Fruit fly (Drosophila melanogaster) whole organism, embryonic: ENCODE data around the gene Hsp110.

Experiments
- Adf1 ChIP-seq: fragments of 200-800 bp; sonication (Bioruptor generic); IDR thresholded peaks from 2 replicates; pipeline ENCODE4 v1.3.6; 2022; ENCODE audit warnings: missing biosample characterization, missing genetic modification characterization
- CG10979 ChIP-seq: fragments of 200-800 bp; sonication (Bioruptor generic); optimal IDR thresholded peaks from 2 replicates; lab custom pipeline; 2018; ENCODE audit warnings: missing biosample characterization, mild to moderate bottlenecking, missing genetic modification characterization, moderate library complexity
- CG11398 ChIP-seq: fragments of 200-800 bp; sonication (Bioruptor generic); optimal IDR thresholded peaks from 2 replicates; lab custom pipeline; 2016; ENCODE audit warnings: missing biosample characterization, missing genetic modification characterization
- CG1233 ChIP-seq: fragments of 200-800 bp; sonication (Bioruptor generic); optimal IDR thresholded peaks from 4 replicates; lab custom pipeline; 2018; ENCODE audit warnings: missing biosample characterization, mild to moderate bottlenecking, missing genetic modification characterization
- CG12659 ChIP-seq: fragments of 200-800 bp; sonication (Bioruptor generic); optimal IDR thresholded peaks from 3 replicates; lab custom pipeline; 2017; ENCODE audit warnings: mild to moderate bottlenecking, missing biosample characterization, missing genetic modification reagents, missing genetic modification characterization
- CG13424 ChIP-seq: fragments of 200-800 bp; sonication (Bioruptor generic); optimal IDR thresholded peaks from 2 replicates; lab custom pipeline; 2019; ENCODE audit warnings: missing biosample characterization, mild to moderate bottlenecking, missing genetic modification characterization, moderate library complexity
- CG14050 ChIP-seq: fragments of 200-800 bp; sonication (Bioruptor generic); IDR thresholded peaks from 3 replicates; pipeline ENCODE4 v1.3.6; 2022; ENCODE audit warnings: missing biosample characterization, missing genetic modification characterization
- CG14710 ChIP-seq: fragments of 200-800 bp; sonication (Bioruptor generic); optimal IDR thresholded peaks from 3 replicates; lab custom pipeline; 2019; ENCODE audit warnings: missing biosample characterization, mild to moderate bottlenecking, missing genetic modification characterization, moderate library complexity
- CG15514 ChIP-seq: fragments of 200-800 bp; sonication (Bioruptor generic); optimal IDR thresholded peaks from 3 replicates; lab custom pipeline; 2017; ENCODE audit warnings: missing biosample characterization, missing genetic modification characterization, mild to moderate bottlenecking, moderate library complexity, missing genetic modification reagents
- CG2712 ChIP-seq: fragments of 200-800 bp; optimal IDR thresholded peaks from 3 replicates; lab custom pipeline; 2019; ENCODE audit warnings: missing biosample characterization, mild to moderate bottlenecking, missing genetic modification characterization, moderate library complexity
- CG30403 ChIP-seq: fragments of 200-800 bp; sonication (Bioruptor generic); optimal IDR thresholded peaks from 3 replicates; lab custom pipeline; 2016; ENCODE audit warnings: missing biosample characterization, missing genetic modification characterization
- CG3065 ChIP-seq: fragments of 200-800 bp; sonication (Bioruptor generic); optimal IDR thresholded peaks from 2 replicates; lab custom pipeline; 2016; ENCODE audit warnings: missing biosample characterization, missing genetic modification characterization
- CG34376 ChIP-seq: fragments of 200-800 bp; sonication (Bioruptor generic); optimal IDR thresholded peaks from 2 replicates; lab custom pipeline; 2018; ENCODE audit warnings: missing biosample characterization, mild to moderate bottlenecking, missing genetic modification characterization
- CG3847 ChIP-seq: fragments of 200-800 bp; sonication (Bioruptor generic); IDR thresholded peaks from 2 replicates; pipeline ENCODE4 v1.3.6; 2022; ENCODE audit warnings: missing biosample characterization, missing genetic modification characterization
- CG4404 ChIP-seq: fragments of 200-800 bp; sonication (Bioruptor generic); IDR thresholded peaks from 2 replicates; pipeline ENCODE4 v1.3.6; 2022; ENCODE audit warnings: missing biosample characterization, missing genetic modification characterization
- CG4820 ChIP-seq: fragments of 200-800 bp; sonication (Bioruptor generic); optimal IDR thresholded peaks from 3 replicates; lab custom pipeline; 2016; ENCODE audit warnings: missing biosample characterization, missing genetic modification characterization
- CG6175 ChIP-seq: fragments of 200-800 bp; sonication (Bioruptor generic); IDR thresholded peaks from 3 replicates; pipeline ENCODE4 v1.3.6; 2022; ENCODE audit warnings: missing biosample characterization, missing genetic modification characterization
- CG6254 ChIP-seq: fragments of 200-800 bp; sonication (Bioruptor generic); optimal IDR thresholded peaks from 3 replicates; lab custom pipeline; 2017; ENCODE audit warnings: mild to moderate bottlenecking, missing biosample characterization, missing genetic modification reagents, missing genetic modification characterization
- CG7556 ChIP-seq: fragments of 200-800 bp; sonication (Bioruptor generic); optimal IDR thresholded peaks from 2 replicates; lab custom pipeline; 2017; ENCODE audit warnings: missing biosample characterization, mild to moderate bottlenecking, missing genetic modification characterization
- CG7786 ChIP-seq: fragments of 200-800 bp; sonication (Bioruptor generic); optimal IDR thresholded peaks from 2 replicates; lab custom pipeline; 2016; ENCODE audit warnings: missing biosample characterization, missing genetic modification characterization
- CG7987 ChIP-seq: fragments of 200-800 bp; sonication (Bioruptor generic); optimal IDR thresholded peaks from 2 replicates; lab custom pipeline; 2018; ENCODE audit warnings: missing biosample characterization, mild to moderate bottlenecking, missing genetic modification characterization, moderate library complexity
- CG8290 ChIP-seq, 3 experiments: fragments of 200-800 bp; sonication (Bioruptor generic); optimal IDR thresholded peaks; 2 replicates each; lab custom pipeline; 2016 to 2019; ENCODE audit warnings: missing biosample characterization in 3 of 3, missing genetic modification characterization in 3 of 3, mild to moderate bottlenecking in 2 of 3, moderate library complexity in 1 of 3
- CG9932 ChIP-seq: fragments of 200-800 bp; sonication (Bioruptor generic); IDR thresholded peaks from 2 replicates; pipeline ENCODE4 v1.3.6; 2022; ENCODE audit warnings: missing biosample characterization, missing genetic modification characterization
- D ChIP-seq, 2 experiments: fragments of 200-800 bp in 1 of 2; fragments of >200 bp in 1 of 2; sonication (Bioruptor generic) in 1 of 2; optimal IDR thresholded peaks; 2 replicates in 1 of 2; 3 replicates in 1 of 2; lab custom pipeline; 2017; ENCODE audit warnings: mild to moderate bottlenecking in 1 of 2, missing biosample characterization in 1 of 2, missing genetic modification characterization in 1 of 2, missing genetic modification reagents in 1 of 2
- Drgx ChIP-seq: fragments of 200-800 bp; sonication (Bioruptor generic); IDR thresholded peaks from 2 replicates; pipeline ENCODE4 v1.3.6; 2022; ENCODE audit warnings: missing biosample characterization, missing genetic modification characterization
- Ets97D ChIP-seq: fragments of 200-800 bp; sonication (Bioruptor generic); optimal IDR thresholded peaks from 3 replicates; lab custom pipeline; 2016; ENCODE audit warnings: missing biosample characterization, missing genetic modification characterization
- Fer3 ChIP-seq: fragments of 200-800 bp; sonication (Bioruptor generic); optimal IDR thresholded peaks from 2 replicates; lab custom pipeline; 2018; ENCODE audit warnings: missing biosample characterization, mild to moderate bottlenecking, missing genetic modification characterization, moderate library complexity
- H2.0 ChIP-seq: fragments of 200-800 bp; sonication (Bioruptor generic); IDR thresholded peaks from 2 replicates; pipeline ENCODE4 v1.3.6; 2022; ENCODE audit warnings: missing biosample characterization, missing genetic modification characterization
- HLH3B ChIP-seq: fragments of 200-800 bp; sonication (Bioruptor generic); IDR thresholded peaks from 2 replicates; pipeline ENCODE4 v1.3.6; 2022; ENCODE audit warnings: missing biosample characterization, missing genetic modification characterization
- HLHmδ ChIP-seq: fragments of 200-800 bp; sonication (Bioruptor generic); optimal IDR thresholded peaks from 2 replicates; lab custom pipeline; 2018; ENCODE audit warnings: missing biosample characterization, mild to moderate bottlenecking, missing genetic modification characterization, moderate library complexity
- Lhr ChIP-seq: fragments of 200-800 bp; sonication (Bioruptor generic); optimal IDR thresholded peaks from 3 replicates; lab custom pipeline; 2017; ENCODE audit warnings: mild to moderate bottlenecking, missing biosample characterization, missing genetic modification reagents, missing genetic modification characterization
- Mes4 ChIP-seq: fragments of 200-800 bp; sonication (Bioruptor generic); optimal IDR thresholded peaks from 2 replicates; lab custom pipeline; 2016; ENCODE audit warnings: missing biosample characterization, missing genetic modification characterization
- PHDP ChIP-seq: fragments of 200-800 bp; sonication (Bioruptor generic); optimal IDR thresholded peaks from 3 replicates; lab custom pipeline; 2018; ENCODE audit warnings: missing biosample characterization, mild to moderate bottlenecking, missing genetic modification characterization, moderate library complexity
- Sox100B ChIP-seq: fragments of 200-800 bp; sonication (Bioruptor generic); optimal IDR thresholded peaks from 3 replicates; lab custom pipeline; 2018; ENCODE audit warnings: missing biosample characterization, mild to moderate bottlenecking, missing genetic modification characterization
- YL-1 ChIP-seq: fragments of 200-800 bp; sonication (Bioruptor generic); optimal IDR thresholded peaks from 3 replicates; lab custom pipeline; 2017; ENCODE audit warnings: missing biosample characterization, mild to moderate bottlenecking, missing genetic modification characterization
- ab ChIP-seq: fragments of 200-800 bp; sonication (Bioruptor generic); optimal IDR thresholded peaks from 2 replicates; lab custom pipeline; 2016; ENCODE audit warnings: missing biosample characterization, missing genetic modification characterization
- ase ChIP-seq: fragments of 200-800 bp; sonication (Bioruptor generic); IDR thresholded peaks from 3 replicates; pipeline ENCODE4 v1.3.6; 2022; ENCODE audit warnings: missing biosample characterization, missing genetic modification characterization
- bbx ChIP-seq: fragments of 200-800 bp; sonication (Bioruptor generic); IDR thresholded peaks from 2 replicates; pipeline ENCODE4 v1.3.6; 2022; ENCODE audit warnings: missing biosample characterization, missing genetic modification characterization; ENCODE audit not compliant: partially characterized antibody
- da ChIP-seq: fragments of 200-800 bp; sonication (Bioruptor generic); optimal IDR thresholded peaks from 2 replicates; lab custom pipeline; 2016; ENCODE audit warnings: missing biosample characterization, missing genetic modification characterization
- her ChIP-seq: fragments of 200-800 bp; sonication (Bioruptor generic); optimal IDR thresholded peaks from 2 replicates; lab custom pipeline; 2016; ENCODE audit warnings: missing biosample characterization, missing genetic modification characterization
- hkb ChIP-seq, 2 experiments: fragments of 200-800 bp in 1 of 2; fragments of >200 bp in 1 of 2; sonication (Bioruptor generic) in 1 of 2; IDR thresholded peaks in 1 of 2; optimal IDR thresholded peaks in 1 of 2; 2 replicates each; pipeline versions ENCODE4 v1.3.6 to Lab custom; 2017 to 2022; ENCODE audit warnings: missing biosample characterization in 1 of 2, missing genetic modification characterization in 1 of 2
- inv ChIP-seq: fragments of 200-800 bp; sonication (Bioruptor generic); IDR thresholded peaks from 2 replicates; pipeline ENCODE4 v1.3.6; 2022; ENCODE audit warnings: missing biosample characterization, missing genetic modification characterization; ENCODE audit not compliant: partially characterized antibody
- lbe ChIP-seq: fragments of 200-800 bp; sonication (Bioruptor generic); optimal IDR thresholded peaks from 2 replicates; lab custom pipeline; 2016; ENCODE audit warnings: missing biosample characterization, mild to moderate bottlenecking, missing genetic modification characterization
- odd ChIP-seq: fragments of 200-800 bp; sonication (Bioruptor generic); optimal IDR thresholded peaks from 2 replicates; lab custom pipeline; 2017; ENCODE audit warnings: missing biosample characterization, mild to moderate bottlenecking, missing genetic modification characterization
- sc ChIP-seq, 3 experiments: fragments of >200 bp in 2 of 3; fragments of 200-800 bp in 1 of 3; sonication (Bioruptor generic) in 1 of 3; optimal IDR thresholded peaks; 2 replicates in 2 of 3; 3 replicates in 1 of 3; lab custom pipeline; 2017; ENCODE audit warnings: mild to moderate bottlenecking in 1 of 3, missing biosample characterization in 1 of 3, missing genetic modification characterization in 1 of 3, missing genetic modification reagents in 1 of 3
- sob ChIP-seq: fragments of 200-800 bp; sonication (Bioruptor generic); IDR thresholded peaks from 2 replicates; pipeline ENCODE4 v1.3.6; 2022; ENCODE audit warnings: missing biosample characterization, missing genetic modification characterization
- tin ChIP-seq: fragments of 200-800 bp; sonication (Bioruptor generic); optimal IDR thresholded peaks from 3 replicates; lab custom pipeline; 2016; ENCODE audit warnings: missing biosample characterization, missing genetic modification characterization
- unpg ChIP-seq: fragments of 200-800 bp; sonication (Bioruptor generic); optimal IDR thresholded peaks from 3 replicates; lab custom pipeline; 2018; ENCODE audit warnings: missing biosample characterization, mild to moderate bottlenecking, missing genetic modification characterization, moderate library complexity
- vnd ChIP-seq: fragments of 200-800 bp; sonication (Bioruptor generic); IDR thresholded peaks from 3 replicates; pipeline ENCODE4 v1.3.6; 2022; ENCODE audit warnings: missing biosample characterization, missing genetic modification characterization; ENCODE audit not compliant: partially characterized antibody

Hsp110 gene

DNA sequence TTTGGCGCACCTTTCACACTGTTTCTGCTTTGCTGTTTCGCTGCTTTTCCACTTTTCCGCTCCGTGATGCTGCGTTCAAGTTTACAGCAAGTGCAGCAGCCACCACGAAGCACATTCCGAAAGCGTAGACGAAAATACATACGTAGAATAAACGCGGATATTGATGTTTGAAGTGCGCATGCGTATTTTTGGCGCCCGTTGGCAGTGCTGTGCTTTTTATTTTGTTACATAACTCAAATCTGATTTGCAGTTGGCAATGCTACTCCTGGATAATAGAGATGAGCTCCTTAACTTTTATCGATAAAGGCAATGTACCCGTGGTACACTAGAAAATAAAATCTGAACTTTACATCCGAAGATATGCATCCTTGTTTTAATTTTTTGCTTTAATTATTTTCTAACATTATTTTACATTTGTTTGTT is 30.1 kb upstream of the Hsp110 start (continued):
- TF ChIP-seq CG15514 (GFP tag; lab: Kevin White, UChicago) (no peak), da (GFP tag; lab: Kevin White, UChicago) (no peak), CG7786 (GFP tag; lab: Kevin White, UChicago) (no peak), HLHmδ (GFP tag; lab: Kevin White, UChicago) (no peak), CG7556 (GFP tag; lab: Kevin White, UChicago) (no peak), CG8290 (GFP tag; optimal IDR thresholded peaks at IDR 0.05; lab: Kevin White, UChicago) (no peak), CG8290 (tag; optimal IDR thresholded peaks at IDR 0.05; lab: Kevin White, UChicago) (no peak), sc (optimal IDR thresholded peaks at IDR 0.05; lab: Kevin White, UChicago) (no peak), sc (GFP tag; optimal IDR thresholded peaks at IDR 0.05; lab: Kevin White, UChicago) (no peak), CG6254 (no peak), Drgx (GFP tag; lab: Robert Waterston, UW) (peak; percentile 43; the same call in 1 of the 2 replicates), lbe (GFP tag; lab: Kevin White, UChicago) (no peak), CG9932 (GFP tag; lab: Robert Waterston, UW) (no peak), CG2712 (tag; lab: Kevin White, UChicago) (no peak), CG12659 (no peak), CG14050 (GFP tag; lab: Robert Waterston, UW) (no peak), sob (GFP tag; lab: Robert Waterston, UW) (peak; percentile 29; the same call in 1 of the 2 replicates), Fer3 (tag; lab: Kevin White, UChicago) (no peak), CG7987 (no peak), Sox100B (GFP tag; lab: Kevin White, UChicago) (no peak), CG1233 (no peak), H2.0 (GFP tag; lab: Robert Waterston, UW) (no peak), CG6175 (GFP tag; lab: Robert Waterston, UW) (no peak), CG3065 (GFP tag; lab: Kevin White, UChicago) (no peak), CG11398 (GFP tag; lab: Kevin White, UChicago) (no peak), YL-1 (GFP tag; lab: Kevin White, UChicago) (peak; percentile 66), vnd (GFP tag; lab: Robert Waterston, UW) (no peak), bbx (GFP tag; lab: Robert Waterston, UW) (no peak), ab (GFP tag; lab: Kevin White, UChicago) (no peak), Ets97D (GFP tag; lab: Kevin White, UChicago) (no peak), Mes4 (no peak), hkb (optimal IDR thresholded peaks at IDR 0.05; lab: Kevin White, UChicago) (no peak), hkb (GFP tag; IDR thresholded peaks at IDR 0.05; lab: Robert Waterston, UW) (no peak), CG10979 (tag; lab: Kevin White, UChicago) (no peak), CG4820 (GFP tag; lab: Kevin White, UChicago) (no peak), ase (GFP tag; lab: Robert Waterston, UW) (no peak), CG30403 (GFP tag; lab: Kevin White, UChicago) (no peak), CG4404 (GFP tag; lab: Robert Waterston, UW) (no peak), her (GFP tag; lab: Kevin White, UChicago) (no peak), CG13424 (tag; lab: Kevin White, UChicago) (peak; percentile 20), tin (GFP tag; lab: Kevin White, UChicago) (no peak), PHDP (tag; lab: Kevin White, UChicago) (no peak), CG3847 (GFP tag; lab: Robert Waterston, UW) (0 out of 2 replicates have a peak, but pooled peaks have one; percentile 25), odd (GFP tag; lab: Kevin White, UChicago) (no peak), CG14710 (tag; lab: Kevin White, UChicago) (peak; percentile 7), inv (GFP tag; lab: Robert Waterston, UW) (no peak), CG34376 (GFP tag; lab: Kevin White, UChicago) (peak; percentile 7), unpg (GFP tag; lab: Kevin White, UChicago) (no peak), HLH3B (no peak), D (optimal IDR thresholded peaks at IDR 0.05; lab: Kevin White, UChicago) (no peak), D (GFP tag; optimal IDR thresholded peaks at IDR 0.05; lab: Kevin White, UChicago) (no peak), Adf1 (no peak), Lhr (no peak)
